Worm (Caenorhabditis elegans) whole organism, L4 larva: ENCODE data around the gene spp-30.

Experiments
- D1046.2 ChIP-seq: fragments of 200-800 bp; sonication (Bioruptor generic); IDR thresholded peaks from 2 replicates; pipeline ENCODE4 v1.3.6; 2022; ENCODE audit warnings: missing genetic modification characterization, missing compliant biosample characterization
- F44E2.7 ChIP-seq: fragments of 200-800 bp; sonication (Bioruptor generic); IDR thresholded peaks from 2 replicates; pipeline ENCODE4 v2.1.2; 2022; ENCODE audit warnings: missing genetic modification characterization, missing compliant biosample characterization
- T20F7.1 ChIP-seq: fragments of 200-800 bp; sonication (Bioruptor generic); optimal IDR thresholded peaks from 2 replicates; lab custom pipeline; 2018; ENCODE audit warnings: mild to moderate bottlenecking, missing genetic modification characterization, missing compliant biosample characterization
- ZK546.5 ChIP-seq, 2 experiments: sonication (generic microtip); optimal IDR thresholded peaks; 2 replicates each; lab custom pipeline; 2017; ENCODE audit warnings: missing biosample characterization in 2 of 2, missing genetic modification characterization in 2 of 2
- aha-1 ChIP-seq: fragments of 150-350 bp; peaks from one replicate; lab custom pipeline; 2014; ENCODE audit warnings: missing biosample characterization, missing genetic modification characterization
- aly-2 ChIP-seq: sonication (generic microtip); optimal IDR thresholded peaks from 2 replicates; lab custom pipeline; 2018; ENCODE audit warnings: missing biosample characterization, missing genetic modification characterization
- ceh-20 ChIP-seq: fragments of 200-800 bp; sonication (Bioruptor generic); IDR thresholded peaks from 2 replicates; pipeline ENCODE4 v1.3.6; 2022; ENCODE audit warnings: missing genetic modification reagents, missing genetic modification characterization, missing compliant biosample characterization
- ceh-28 ChIP-seq: fragments of 150-350 bp; optimal IDR thresholded peaks from 2 replicates; lab custom pipeline; 2014; ENCODE audit warnings: missing biosample characterization, missing genetic modification reagents, missing genetic modification characterization
- daf-19 ChIP-seq: fragments of 200-800 bp; sonication (Bioruptor generic); conservative IDR thresholded peaks from 2 replicates; pipeline ENCODE4 v1.3.6; 2022; ENCODE audit warnings: missing genetic modification characterization, missing compliant biosample characterization
- dmd-6 ChIP-seq: fragments of 200-800 bp; sonication (Bioruptor generic); IDR thresholded peaks from 2 replicates; pipeline ENCODE4 v1.3.6; 2022; ENCODE audit warnings: missing genetic modification reagents, missing genetic modification characterization, missing compliant biosample characterization
- dpl-1 ChIP-seq: fragments of 150-350 bp; optimal IDR thresholded peaks from 2 replicates; lab custom pipeline; 2014; ENCODE audit warnings: missing biosample characterization, missing genetic modification reagents, missing genetic modification characterization
- dve-1 ChIP-seq: sonication (generic microtip); optimal IDR thresholded peaks from 2 replicates; lab custom pipeline; 2017; ENCODE audit warnings: antibody characterized with exemption, mild to moderate bottlenecking, missing genetic modification characterization, missing compliant biosample characterization; ENCODE audit not compliant: insufficient read depth
- egl-43 ChIP-seq: fragments of 200-800 bp; sonication (Bioruptor generic); IDR thresholded peaks from 2 replicates; pipeline ENCODE4 v1.3.6; 2022; ENCODE audit warnings: missing genetic modification reagents, missing genetic modification characterization, missing compliant biosample characterization
- fkh-10 ChIP-seq: fragments of 150-350 bp; optimal IDR thresholded peaks from 2 replicates; lab custom pipeline; 2014; ENCODE audit warnings: missing biosample characterization, missing genetic modification reagents, missing genetic modification characterization
- gei-8 ChIP-seq: fragments of 200-800 bp; sonication (Bioruptor generic); optimal IDR thresholded peaks from 2 replicates; lab custom pipeline; 2018; ENCODE audit warnings: mild to moderate bottlenecking, missing genetic modification characterization, missing compliant biosample characterization
- hif-1 ChIP-seq, 2 experiments: sonication (generic microtip); optimal IDR thresholded peaks; 2 replicates each; lab custom pipeline; 2016 to 2017; ENCODE audit warnings: missing compliant biosample characterization in 2 of 2, missing genetic modification characterization in 2 of 2, missing genetic modification reagents in 2 of 2, missing genotype in 2 of 2, mild to moderate bottlenecking in 1 of 2
- hlh-30 ChIP-seq: sonication (generic microtip); optimal IDR thresholded peaks from 2 replicates; lab custom pipeline; 2017; ENCODE audit warnings: antibody characterized with exemption, mild to moderate bottlenecking, missing genetic modification characterization, missing compliant biosample characterization; ENCODE audit not compliant: insufficient read depth
- lin-1 ChIP-seq: fragments of 200-800 bp; sonication (Bioruptor generic); IDR thresholded peaks from 2 replicates; pipeline ENCODE4 v1.3.6; 2022; ENCODE audit warnings: missing genetic modification reagents, missing genetic modification characterization, missing compliant biosample characterization
- lin-38 ChIP-seq: fragments of 200-800 bp; sonication (Bioruptor generic); IDR thresholded peaks from 2 replicates; pipeline ENCODE4 v1.3.6; 2022; ENCODE audit warnings: missing genetic modification reagents, missing genetic modification characterization, missing compliant biosample characterization
- lin-39 ChIP-seq: fragments of 150-350 bp; optimal IDR thresholded peaks from 2 replicates; lab custom pipeline; 2014; ENCODE audit warnings: missing biosample characterization, missing genetic modification reagents, missing genetic modification characterization
- lsy-2 ChIP-seq, 2 experiments: fragments of 150-350 bp in 1 of 2; sonication (generic microtip) in 1 of 2; optimal IDR thresholded peaks; 2 replicates each; lab custom pipeline; 2014 to 2017; ENCODE audit warnings: missing biosample characterization in 2 of 2, missing genetic modification characterization in 2 of 2
- mdl-1 ChIP-seq, 2 experiments: fragments of 150-350 bp in 1 of 2; sonication (generic microtip) in 1 of 2; optimal IDR thresholded peaks; 2 replicates each; lab custom pipeline; 2014 to 2017; ENCODE audit warnings: missing biosample characterization in 2 of 2, missing genetic modification characterization in 2 of 2
- mes-2 ChIP-seq: sonication (generic microtip); optimal IDR thresholded peaks from 2 replicates; lab custom pipeline; 2016; ENCODE audit warnings: missing genotype, mild to moderate bottlenecking, missing genetic modification characterization, missing compliant biosample characterization; ENCODE audit not compliant: poor library complexity, severe bottlenecking
- mxl-2 ChIP-seq: fragments of 200-800 bp; sonication (Bioruptor generic); conservative IDR thresholded peaks from 2 replicates; pipeline ENCODE4 v1.3.6; 2022; ENCODE audit warnings: missing genetic modification reagents, missing genetic modification characterization, missing compliant biosample characterization
- mxl-3 ChIP-seq: fragments of 200-800 bp; sonication (Bioruptor generic); optimal IDR thresholded peaks from 2 replicates; lab custom pipeline; 2018; ENCODE audit warnings: mild to moderate bottlenecking, missing genetic modification characterization, missing compliant biosample characterization
- nhr-10 ChIP-seq: fragments of 150-350 bp; optimal IDR thresholded peaks from 2 replicates; lab custom pipeline; 2014; ENCODE audit warnings: missing biosample characterization, missing genetic modification characterization
- nhr-25 ChIP-seq: sonication (generic microtip); optimal IDR thresholded peaks from 2 replicates; lab custom pipeline; 2017; ENCODE audit warnings: missing genetic modification characterization, mild to moderate bottlenecking, missing compliant biosample characterization, antibody characterized with exemption, moderate library complexity, borderline replicate concordance; ENCODE audit not compliant: insufficient read depth
- nhr-28 ChIP-seq: fragments of 150-350 bp; optimal IDR thresholded peaks from 2 replicates; lab custom pipeline; 2014; ENCODE audit warnings: missing biosample characterization, missing genetic modification characterization
- nhr-41 ChIP-seq: fragments of 200-800 bp; sonication (Bioruptor generic); IDR thresholded peaks from 2 replicates; pipeline ENCODE4 v1.3.6; 2022; ENCODE audit warnings: missing genetic modification reagents, missing genetic modification characterization, missing compliant biosample characterization
- nhr-48 ChIP-seq: sonication (generic microtip); optimal IDR thresholded peaks from 2 replicates; lab custom pipeline; 2016; ENCODE audit warnings: mild to moderate bottlenecking, missing genetic modification characterization, missing compliant biosample characterization
- nhr-6 ChIP-seq: fragments of 150-350 bp; optimal IDR thresholded peaks from 2 replicates; lab custom pipeline; 2014; ENCODE audit warnings: missing biosample characterization, missing genetic modification characterization
- nhr-76 ChIP-seq: fragments of 150-350 bp; optimal IDR thresholded peaks from 2 replicates; lab custom pipeline; 2014; ENCODE audit warnings: missing biosample characterization, missing genetic modification characterization
- pha-4 ChIP-seq, 2 experiments: fragments of 150-350 bp in 1 of 2; fragments of 200-800 bp in 1 of 2; sonication (Bioruptor generic) in 1 of 2; IDR thresholded peaks in 1 of 2; optimal IDR thresholded peaks in 1 of 2; 2 replicates each; pipeline versions ENCODE4 v1.3.6 to Lab custom; 2014 to 2022; ENCODE audit warnings: missing genetic modification characterization in 2 of 2, missing genetic modification reagents in 2 of 2, missing biosample characterization in 1 of 2, missing compliant biosample characterization in 1 of 2
- saeg-2 ChIP-seq: fragments of 200-800 bp; sonication (Bioruptor generic); IDR thresholded peaks from 2 replicates; pipeline ENCODE4 v1.3.6; 2022; ENCODE audit warnings: missing genetic modification reagents, missing genetic modification characterization, missing compliant biosample characterization
- sdz-12 ChIP-seq: fragments of 200-800 bp; sonication (Bioruptor generic); optimal IDR thresholded peaks from 2 replicates; lab custom pipeline; 2018; ENCODE audit warnings: mild to moderate bottlenecking, missing genetic modification characterization, missing compliant biosample characterization
- snpc-1.2 ChIP-seq: fragments of 200-800 bp; sonication (Bioruptor generic); IDR thresholded peaks from 2 replicates; pipeline ENCODE4 v1.3.6; 2022; ENCODE audit warnings: missing genetic modification reagents, missing genetic modification characterization, missing compliant biosample characterization
- tag-97 ChIP-seq: fragments of 200-800 bp; sonication (Bioruptor generic); IDR thresholded peaks from 2 replicates; pipeline ENCODE4 v1.3.6; 2022; ENCODE audit warnings: missing genetic modification characterization, missing compliant biosample characterization
- tra-1 ChIP-seq: fragments of 200-800 bp; sonication (Bioruptor generic); IDR thresholded peaks from 2 replicates; pipeline ENCODE4 v1.3.6; 2022; ENCODE audit warnings: missing genetic modification reagents, missing genetic modification characterization, missing compliant biosample characterization
- unc-39 ChIP-seq: sonication (generic microtip); optimal IDR thresholded peaks from 2 replicates; lab custom pipeline; 2017; ENCODE audit warnings: missing biosample characterization, missing genetic modification characterization
- unc-62 ChIP-seq, 3 experiments: fragments of 150-350 bp in 1 of 3; sonication (generic microtip); optimal IDR thresholded peaks in 2 of 3; peaks in 1 of 3; 1 replicate in 1 of 3; 2 replicates in 2 of 3; lab custom pipeline; 2014 to 2017; ENCODE audit warnings: missing biosample characterization in 3 of 3, missing genetic modification characterization in 3 of 3, missing genetic modification reagents in 3 of 3, missing genotype in 1 of 3
- zfp-3 ChIP-seq: fragments of 200-800 bp; sonication (Bioruptor generic); conservative IDR thresholded peaks from 2 replicates; pipeline ENCODE4 v1.3.6; 2022; ENCODE audit warnings: missing genetic modification reagents, missing genetic modification characterization, missing compliant biosample characterization
- zip-11 ChIP-seq: fragments of 200-800 bp; sonication (Bioruptor generic); IDR thresholded peaks from 2 replicates; pipeline ENCODE4 v1.3.6; 2022; ENCODE audit warnings: missing genetic modification characterization, missing compliant biosample characterization

The spp-30 gene

DNA sequence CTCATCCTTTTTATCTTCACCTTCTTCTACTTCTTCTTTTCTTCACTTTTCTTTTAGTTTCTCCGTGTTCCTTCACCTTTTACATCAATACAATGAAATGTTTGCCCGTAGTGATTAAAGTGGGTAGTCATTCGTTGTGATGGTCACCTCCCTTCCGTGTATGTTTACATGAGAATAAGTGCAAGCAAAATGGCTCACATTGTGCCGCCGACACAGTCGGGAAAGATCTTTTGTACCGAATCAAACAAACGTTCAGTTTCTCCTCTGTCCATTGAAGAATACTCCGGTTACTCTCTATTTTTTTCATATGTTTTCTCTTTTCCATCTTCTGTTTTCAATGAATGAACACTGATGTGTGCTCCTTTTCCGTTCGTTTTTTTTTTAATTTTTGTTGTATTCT lies 35.7 kb upstream of the spp-30 start (continued):
- TF ChIP-seq ceh-28 (tag; lab: Kevin White, UChicago): no peak
- no peak for TF ChIP-seq daf-19 (GFP tag; lab: Robert Waterston, UW)
- TF ChIP-seq D1046.2 (GFP tag; lab: Robert Waterston, UW): no peak
- no peak for TF ChIP-seq zip-11 (GFP tag; lab: Robert Waterston, UW)
- no peak for TF ChIP-seq ceh-20 (GFP tag; lab: Robert Waterston, UW)
- no peak for TF ChIP-seq lin-39 (tag; lab: Kevin White, UChicago)
- TF ChIP-seq sdz-12: no peak

DNA sequence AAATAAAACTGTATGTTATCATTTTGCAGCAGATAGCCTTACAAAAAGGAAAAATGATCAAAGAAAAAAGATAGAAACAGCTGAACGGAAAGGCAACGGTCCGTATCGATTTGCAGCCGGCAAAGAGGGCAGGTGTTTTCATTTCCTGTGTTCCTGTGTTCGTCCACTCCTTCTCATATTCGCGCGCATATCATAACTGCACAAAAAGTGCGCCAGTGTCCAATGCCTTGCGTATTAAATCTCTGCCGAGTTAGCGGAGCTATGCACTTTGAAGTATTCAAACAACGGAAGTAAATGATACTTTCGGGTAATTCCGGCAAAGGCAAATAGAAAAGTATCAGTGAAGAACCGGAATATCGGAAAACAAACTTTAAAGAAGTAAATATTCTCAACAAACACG lies 34.1 kb upstream of the spp-30 start:
- TF ChIP-seq saeg-2 (GFP tag; lab: Robert Waterston, UW) (no peak), dpl-1 (GFP tag; lab: Kevin White, UChicago) (peak; percentile 65), nhr-28 (tag; lab: Kevin White, UChicago) (peak; percentile 9), gei-8 (GFP tag; lab: Kevin White, UChicago) (no peak), lin-1 (GFP tag; lab: Robert Waterston, UW) (no peak), egl-43 (no peak), nhr-76 (no peak), zip-11 (GFP tag; lab: Robert Waterston, UW) (no peak), mxl-2 (GFP tag; lab: Robert Waterston, UW) (no peak), mes-2 (tag; lab: Kevin White, UChicago) (peak; percentile 5), nhr-48 (tag; lab: Kevin White, UChicago) (no peak), lin-38 (GFP tag; lab: Robert Waterston, UW) (no peak), mdl-1 (tag; optimal IDR thresholded peaks at IDR 0.05; lab: Kevin White, UChicago) (no peak), dve-1 (peak; percentile 52)
- TF ChIP-seq, all 104 proteins: peak for 4

DNA sequence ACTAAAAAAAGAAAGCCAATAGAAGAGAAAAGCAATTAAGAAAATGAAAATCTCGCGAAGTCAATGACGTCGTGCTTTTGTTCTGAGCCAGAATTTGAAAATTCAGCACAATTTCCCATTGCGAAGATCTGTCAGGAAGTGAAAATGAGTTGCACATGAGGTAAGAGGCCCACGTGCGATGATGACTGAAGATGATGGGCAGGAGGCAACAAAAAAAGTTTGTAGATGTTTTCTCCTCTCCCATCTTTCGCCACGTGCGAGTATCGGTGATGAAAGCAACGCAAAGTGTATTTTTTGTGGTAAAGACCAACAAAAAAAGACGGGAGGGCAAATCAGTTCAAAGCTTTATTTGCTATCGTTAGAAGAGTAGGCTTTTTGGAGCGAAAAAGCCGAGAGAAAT lies 33.6 kb upstream of the spp-30 start:
- TF ChIP-seq fkh-10 (GFP tag; lab: Kevin White, UChicago) (no peak), hif-1 (tag; optimal IDR thresholded peaks at IDR 0.05; lab: Kevin White, UChicago) (no peak), tra-1 (GFP tag; lab: Robert Waterston, UW) (0 out of 2 replicates have a peak, but pooled peaks have one; percentile 9), zfp-3 (GFP tag; lab: Robert Waterston, UW) (0 out of 2 replicates have a peak, but pooled peaks have one; percentile 36), ceh-20 (GFP tag; lab: Robert Waterston, UW) (peak; percentile 38; the same call in 1 of the 2 replicates), unc-62 (GFP tag; optimal IDR thresholded peaks at IDR 0.05 in 1 of 2; lab: Kevin White, UChicago) (peak in 1 of 2 experiments; percentile 4), unc-62 (tag; optimal IDR thresholded peaks at IDR 0.05; lab: Kevin White, UChicago) (no peak), dmd-6 (peak; percentile 30), mes-2 (tag; lab: Kevin White, UChicago) (no peak), ZK546.5 (tag; optimal IDR thresholded peaks at IDR 0.05; lab: Kevin White, UChicago) (no peak), hlh-30 (peak; percentile 86), F44E2.7 (no peak), T20F7.1 (GFP tag; lab: Kevin White, UChicago) (no peak), mxl-3 (GFP tag; lab: Kevin White, UChicago) (peak; percentile 11), aha-1 (tag; lab: Kevin White, UChicago) (peak; percentile 37)
- TF ChIP-seq, all 104 proteins: peak for 8

DNA sequence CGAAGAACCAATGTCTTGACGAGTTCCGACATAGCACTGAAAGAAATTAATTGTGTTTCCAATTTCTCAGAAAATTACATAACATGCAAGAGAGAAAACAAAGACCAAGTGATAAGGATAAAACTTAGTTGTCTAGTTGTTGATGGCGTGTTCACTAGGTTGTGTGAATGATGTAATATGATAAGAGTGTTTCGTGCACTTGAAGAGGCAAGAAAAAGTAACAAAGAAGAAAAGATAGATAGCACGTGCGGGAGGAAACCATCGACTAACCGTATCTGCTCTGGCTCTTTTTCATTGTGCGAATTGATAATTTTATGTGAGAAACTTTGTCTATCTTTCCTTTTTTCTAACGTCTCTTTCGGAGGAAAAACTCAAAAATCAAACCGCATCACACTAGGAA lies 33.1 kb upstream of the spp-30 start, which contains the start of gene sfxn-1.5:
sfxn-1.5 (minus strand) TSS at position 36 of the 400 bp plus-strand sequence.
- TF ChIP-seq aha-1 (tag; lab: Kevin White, UChicago): peak; percentile 32
- peak in 1 of 2 experiments; percentile 32 for TF ChIP-seq lsy-2 (tag; optimal IDR thresholded peaks at IDR 0.05; lab: Kevin White, UChicago)
- TF ChIP-seq nhr-25: no peak
- TF ChIP-seq dve-1: peak; percentile 95
- TF ChIP-seq ceh-28 (tag; lab: Kevin White, UChicago): no peak
- TF ChIP-seq nhr-28 (tag; lab: Kevin White, UChicago): peak; percentile 90
- TF ChIP-seq hif-1 (tag; optimal IDR thresholded peaks at IDR 0.05; lab: Kevin White, UChicago): peak in 1 of 2 experiments; percentile 23
- TF ChIP-seq lin-38 (GFP tag; lab: Robert Waterston, UW): no peak
- TF ChIP-seq aly-2 (tag; lab: Kevin White, UChicago): no peak
- peak; percentile 39 for TF ChIP-seq mes-2 (tag; lab: Kevin White, UChicago)
- TF ChIP-seq unc-39: no peak
- TF ChIP-seq tag-97: no peak
- TF ChIP-seq nhr-48 (tag; lab: Kevin White, UChicago): peak; percentile 84
- peak; percentile 37 for TF ChIP-seq nhr-6 (tag; lab: Kevin White, UChicago)
- peak; percentile 29; the same call in 1 of the 2 replicates for TF ChIP-seq pha-4 (GFP tag; IDR thresholded peaks at IDR 0.05; lab: Robert Waterston, UW)
- no peak for TF ChIP-seq pha-4 (tag; optimal IDR thresholded peaks at IDR 0.05; lab: Kevin White, UChicago)
- TF ChIP-seq hlh-30: peak; percentile 16
- no peak for TF ChIP-seq nhr-41
- TF ChIP-seq mdl-1 (tag; optimal IDR thresholded peaks at IDR 0.05; lab: Kevin White, UChicago): peak in 1 of 2 experiments; percentile 83
- peak; percentile 58 for TF ChIP-seq nhr-10 (tag; lab: Kevin White, UChicago)
- TF ChIP-seq snpc-1.2: no peak
